Fruit fly (Drosophila melanogaster) whole organism, embryonic: ENCODE results near the gene SmE.
A peak's percentile ranks its signal among the peaks of the same experiment; 100 is the strongest.

ENCODE experiments used
- BEAF-32 ChIP-seq: fragments of 200-800 bp; sonication (Bioruptor generic); optimal IDR thresholded peaks from 3 replicates; lab custom pipeline; 2017; ENCODE audit warnings: missing biosample characterization, missing genetic modification characterization, mild to moderate bottlenecking, moderate library complexity, missing genetic modification reagents
- C15 ChIP-seq: fragments of 200-800 bp; sonication (Bioruptor generic); IDR thresholded peaks from 3 replicates; pipeline ENCODE4 v1.3.6; 2022; ENCODE audit warnings: missing biosample characterization, missing genetic modification characterization
- CG10366 ChIP-seq: fragments of 200-800 bp; sonication (Bioruptor generic); IDR thresholded peaks from 2 replicates; pipeline ENCODE4 v1.3.6; 2022; ENCODE audit warnings: missing biosample characterization, missing genetic modification characterization
- CG10543 ChIP-seq: fragments of 200-800 bp; sonication (Bioruptor generic); optimal IDR thresholded peaks from 3 replicates; lab custom pipeline; 2017; ENCODE audit warnings: missing biosample characterization, mild to moderate bottlenecking, missing genetic modification characterization, moderate library complexity
- CG10565 ChIP-seq: fragments of 200-800 bp; sonication (Bioruptor generic); optimal IDR thresholded peaks from 3 replicates; lab custom pipeline; 2016; ENCODE audit warnings: missing biosample characterization, mild to moderate bottlenecking, missing genetic modification characterization
- CG13624 ChIP-seq: fragments of 200-800 bp; sonication (Bioruptor generic); optimal IDR thresholded peaks from 2 replicates; lab custom pipeline; 2016; ENCODE audit warnings: missing biosample characterization, missing genetic modification characterization
- CG15479 ChIP-seq: fragments of 200-800 bp; sonication (Bioruptor generic); optimal IDR thresholded peaks from 3 replicates; lab custom pipeline; 2019; ENCODE audit warnings: missing biosample characterization, mild to moderate bottlenecking, missing genetic modification characterization, moderate library complexity
- CG17802 ChIP-seq: fragments of 200-800 bp; sonication (Bioruptor generic); optimal IDR thresholded peaks from 2 replicates; lab custom pipeline; 2018; ENCODE audit warnings: missing biosample characterization, mild to moderate bottlenecking, missing genetic modification characterization, moderate library complexity
- CG1832 ChIP-seq: fragments of 200-800 bp; sonication (Bioruptor generic); optimal IDR thresholded peaks from 2 replicates; lab custom pipeline; 2017; ENCODE audit warnings: missing biosample characterization, mild to moderate bottlenecking, missing genetic modification characterization, inconsistent platforms
- CG31365 ChIP-seq: fragments of 200-800 bp; sonication (Bioruptor generic); optimal IDR thresholded peaks from 2 replicates; lab custom pipeline; 2018; ENCODE audit warnings: missing biosample characterization, mild to moderate bottlenecking, missing genetic modification characterization
- CG31441 ChIP-seq: fragments of 200-800 bp; sonication (Bioruptor generic); IDR thresholded peaks from 2 replicates; pipeline ENCODE4 v1.3.6; 2022; ENCODE audit warnings: missing biosample characterization, missing genetic modification characterization
- CG34376 ChIP-seq: fragments of 200-800 bp; sonication (Bioruptor generic); optimal IDR thresholded peaks from 2 replicates; lab custom pipeline; 2018; ENCODE audit warnings: missing biosample characterization, mild to moderate bottlenecking, missing genetic modification characterization
- CG3995 ChIP-seq: fragments of 200-800 bp; sonication (Bioruptor generic); optimal IDR thresholded peaks from 3 replicates; lab custom pipeline; 2016; ENCODE audit warnings: missing biosample characterization, missing genetic modification characterization
- CG7556 ChIP-seq: fragments of 200-800 bp; sonication (Bioruptor generic); optimal IDR thresholded peaks from 2 replicates; lab custom pipeline; 2017; ENCODE audit warnings: missing biosample characterization, mild to moderate bottlenecking, missing genetic modification characterization
- CG8478 ChIP-seq: fragments of >200 bp; optimal IDR thresholded peaks from 2 replicates; lab custom pipeline; 2018
- Hmr ChIP-seq: fragments of 200-800 bp; sonication (Bioruptor generic); optimal IDR thresholded peaks from 3 replicates; lab custom pipeline; 2017; ENCODE audit warnings: mild to moderate bottlenecking, missing biosample characterization, missing genetic modification reagents, missing genetic modification characterization
- Hr39 ChIP-seq: fragments of >200 bp; optimal IDR thresholded peaks from 2 replicates; lab custom pipeline; 2017
- MESR4 ChIP-seq: fragments of 200-800 bp; sonication (Bioruptor generic); optimal IDR thresholded peaks from 2 replicates; lab custom pipeline; 2018; ENCODE audit warnings: missing biosample characterization, mild to moderate bottlenecking, missing genetic modification characterization, moderate library complexity
- Optix ChIP-seq: fragments of 200-800 bp; sonication (Bioruptor generic); IDR thresholded peaks from 3 replicates; pipeline ENCODE4 v1.3.6; 2022; ENCODE audit warnings: missing biosample characterization, missing genetic modification characterization
- Rfx ChIP-seq: fragments of 200-800 bp; sonication (Bioruptor generic); IDR thresholded peaks from 2 replicates; pipeline ENCODE4 v1.3.6; 2022; ENCODE audit warnings: missing biosample characterization, missing genetic modification characterization
- Sox100B ChIP-seq: fragments of 200-800 bp; sonication (Bioruptor generic); optimal IDR thresholded peaks from 3 replicates; lab custom pipeline; 2018; ENCODE audit warnings: missing biosample characterization, mild to moderate bottlenecking, missing genetic modification characterization
- ato ChIP-seq: fragments of 200-800 bp; sonication (Bioruptor generic); IDR thresholded peaks from 2 replicates; pipeline ENCODE4 v1.3.6; 2022; ENCODE audit warnings: missing biosample characterization, missing genetic modification characterization; ENCODE audit not compliant: partially characterized antibody
- bsh ChIP-seq, 2 experiments: fragments of 200-800 bp; sonication (Bioruptor generic); optimal IDR thresholded peaks; 2 replicates each; lab custom pipeline; 2017 to 2018; ENCODE audit warnings: mild to moderate bottlenecking in 2 of 2, missing biosample characterization in 2 of 2, missing genetic modification characterization in 2 of 2, moderate library complexity in 1 of 2
- croc ChIP-seq: fragments of 200-800 bp; sonication (Bioruptor generic); conservative IDR thresholded peaks from 3 replicates; pipeline ENCODE4 v1.3.6; 2022; ENCODE audit warnings: missing biosample characterization, missing genetic modification characterization
- crol ChIP-seq: fragments of 200-800 bp; sonication (Bioruptor generic); IDR thresholded peaks from 2 replicates; pipeline ENCODE4 v1.3.6; 2022; ENCODE audit warnings: missing biosample characterization, missing genetic modification characterization
- dm ChIP-seq: fragments of 200-800 bp; sonication (Bioruptor generic); optimal IDR thresholded peaks from 3 replicates; lab custom pipeline; 2016; ENCODE audit warnings: missing biosample characterization, missing genetic modification characterization
- dmrt11E ChIP-seq: fragments of 200-800 bp; sonication (Bioruptor generic); optimal IDR thresholded peaks from 3 replicates; lab custom pipeline; 2018; ENCODE audit warnings: missing biosample characterization, mild to moderate bottlenecking, missing genetic modification characterization, moderate library complexity
- ems ChIP-seq: fragments of 200-800 bp; sonication (Bioruptor generic); optimal IDR thresholded peaks from 3 replicates; lab custom pipeline; 2016; ENCODE audit warnings: missing biosample characterization, missing genetic modification characterization
- ewg ChIP-seq: fragments of 200-800 bp; sonication (Bioruptor generic); optimal IDR thresholded peaks from 3 replicates; lab custom pipeline; 2017; ENCODE audit warnings: mild to moderate bottlenecking, missing biosample characterization, missing genetic modification reagents, missing genetic modification characterization
- gcm ChIP-seq: fragments of 200-800 bp; sonication (Bioruptor generic); optimal IDR thresholded peaks from 2 replicates; lab custom pipeline; 2019; ENCODE audit warnings: missing biosample characterization, mild to moderate bottlenecking, missing genetic modification characterization, moderate library complexity
- gro ChIP-seq: fragments of 200-800 bp; sonication (Bioruptor generic); optimal IDR thresholded peaks from 2 replicates; lab custom pipeline; 2016; ENCODE audit warnings: missing biosample characterization, missing genetic modification characterization
- inv ChIP-seq: fragments of 200-800 bp; sonication (Bioruptor generic); IDR thresholded peaks from 2 replicates; pipeline ENCODE4 v1.3.6; 2022; ENCODE audit warnings: missing biosample characterization, missing genetic modification characterization; ENCODE audit not compliant: partially characterized antibody
- kah ChIP-seq: fragments of 200-800 bp; sonication (Bioruptor generic); optimal IDR thresholded peaks from 2 replicates; lab custom pipeline; 2018; ENCODE audit warnings: missing biosample characterization, mild to moderate bottlenecking, missing genetic modification characterization
- lab ChIP-seq: fragments of 200-800 bp; sonication (Bioruptor generic); optimal IDR thresholded peaks from 3 replicates; lab custom pipeline; 2017; ENCODE audit warnings: missing biosample characterization, missing genetic modification characterization, mild to moderate bottlenecking, moderate library complexity, missing genetic modification reagents
- lola ChIP-seq, 3 experiments: fragments of >200 bp in 2 of 3; fragments of 200-800 bp in 1 of 3; sonication (Bioruptor generic) in 1 of 3; optimal IDR thresholded peaks; 2 replicates each; lab custom pipeline; 2017 to 2019; ENCODE audit warnings: missing biosample characterization in 3 of 3, missing genetic modification characterization in 3 of 3, mild to moderate bottlenecking in 1 of 3, moderate library complexity in 1 of 3
- lov ChIP-seq, 2 experiments: fragments of 200-800 bp in 1 of 2; fragments of >200 bp in 1 of 2; sonication (Bioruptor generic) in 1 of 2; IDR thresholded peaks in 1 of 2; optimal IDR thresholded peaks in 1 of 2; 2 replicates in 1 of 2; 3 replicates in 1 of 2; pipeline versions ENCODE4 v1.3.6 to Lab custom; 2017 to 2022; ENCODE audit warnings: missing biosample characterization in 1 of 2, missing genetic modification characterization in 1 of 2
- nerfin-1 ChIP-seq: fragments of 200-800 bp; sonication (Bioruptor generic); optimal IDR thresholded peaks from 3 replicates; lab custom pipeline; 2019; ENCODE audit warnings: missing biosample characterization, mild to moderate bottlenecking, missing genetic modification characterization, moderate library complexity
- pfk ChIP-seq: fragments of 200-800 bp; sonication (Bioruptor generic); optimal IDR thresholded peaks from 2 replicates; lab custom pipeline; 2018; ENCODE audit warnings: missing biosample characterization, mild to moderate bottlenecking, missing genetic modification characterization, moderate library complexity
- pho ChIP-seq: fragments of 200-800 bp; sonication (Bioruptor generic); optimal IDR thresholded peaks from 2 replicates; lab custom pipeline; 2016; ENCODE audit warnings: missing biosample characterization, missing genetic modification characterization
- row ChIP-seq: fragments of 200-800 bp; sonication (Bioruptor generic); IDR thresholded peaks from 3 replicates; pipeline ENCODE4 v1.3.6; 2022; ENCODE audit warnings: missing biosample characterization, missing genetic modification characterization
- sc ChIP-seq, 3 experiments: fragments of >200 bp in 2 of 3; fragments of 200-800 bp in 1 of 3; sonication (Bioruptor generic) in 1 of 3; optimal IDR thresholded peaks; 2 replicates in 2 of 3; 3 replicates in 1 of 3; lab custom pipeline; 2017; ENCODE audit warnings: mild to moderate bottlenecking in 1 of 3, missing biosample characterization in 1 of 3, missing genetic modification characterization in 1 of 3, missing genetic modification reagents in 1 of 3
- sd ChIP-seq: fragments of 200-800 bp; sonication (Bioruptor generic); optimal IDR thresholded peaks from 3 replicates; lab custom pipeline; 2018; ENCODE audit warnings: missing biosample characterization, mild to moderate bottlenecking, missing genetic modification characterization, moderate library complexity
- sim ChIP-seq: fragments of 200-800 bp; sonication (Bioruptor generic); IDR thresholded peaks from 2 replicates; pipeline ENCODE4 v1.3.6; 2022; ENCODE audit warnings: missing biosample characterization, missing genetic modification characterization
- tgo ChIP-seq: fragments of 200-800 bp; sonication (Bioruptor generic); IDR thresholded peaks from 3 replicates; pipeline ENCODE4 v1.3.6; 2022; ENCODE audit warnings: missing biosample characterization, missing genetic modification characterization
- tin ChIP-seq: fragments of 200-800 bp; sonication (Bioruptor generic); optimal IDR thresholded peaks from 3 replicates; lab custom pipeline; 2016; ENCODE audit warnings: missing biosample characterization, missing genetic modification characterization
- unc-4 ChIP-seq: fragments of 200-800 bp; sonication (Bioruptor generic); IDR thresholded peaks from 2 replicates; pipeline ENCODE4 v1.3.6; 2022; ENCODE audit warnings: missing biosample characterization, missing genetic modification characterization; ENCODE audit not compliant: partially characterized antibody
- yki ChIP-seq: fragments of >200 bp; optimal IDR thresholded peaks from 3 replicates; lab custom pipeline; 2018
- zen2 ChIP-seq: fragments of 200-800 bp; sonication (Bioruptor generic); IDR thresholded peaks from 3 replicates; pipeline ENCODE4 v1.3.6; 2022; ENCODE audit warnings: missing biosample characterization, missing genetic modification characterization; ENCODE audit not compliant: partially characterized antibody

Gene SmE

dm6 chr2L:7932091-7932769 is 47.0 kb upstream of the SmE start (continued):
- TF ChIP-seq zen2 = no peak
- TF ChIP-seq ems (GFP tag; lab: Kevin White, UChicago) = no peak
- TF ChIP-seq tin (GFP tag; lab: Kevin White, UChicago) = peak; percentile 29
- peak; percentile 55 for TF ChIP-seq kah
- peak; percentile 61 for TF ChIP-seq CG10366 (GFP tag; lab: Robert Waterston, UW)
- no peak for TF ChIP-seq Optix (GFP tag; lab: Robert Waterston, UW)
- TF ChIP-seq Sox100B (GFP tag; lab: Kevin White, UChicago) = peak; percentile 55
- no peak for TF ChIP-seq crol (GFP tag; lab: Robert Waterston, UW)
- peak; percentile 42 for TF ChIP-seq sd (tag; lab: Kevin White, UChicago)
- peak; percentile 82 for TF ChIP-seq CG7556 (GFP tag; lab: Kevin White, UChicago)
- no peak for TF ChIP-seq CG10565 (GFP tag; lab: Kevin White, UChicago)
- TF ChIP-seq pho (GFP tag; lab: Kevin White, UChicago) = peak; percentile 42
- TF ChIP-seq unc-4 (GFP tag; lab: Robert Waterston, UW) = no peak
- no peak for TF ChIP-seq pfk (GFP tag; lab: Kevin White, UChicago)
- no peak for TF ChIP-seq CG8478 (lab: Kevin White, UChicago)
- TF ChIP-seq sim (GFP tag; lab: Robert Waterston, UW) = no peak
- TF ChIP-seq CG1832 (GFP tag; lab: Kevin White, UChicago) = no peak
- TF ChIP-seq Hr39 (lab: Kevin White, UChicago) = no peak
- TF ChIP-seq ato (GFP tag; lab: Robert Waterston, UW) = no peak
- TF ChIP-seq BEAF-32 = no peak
- TF ChIP-seq inv = no peak
- peak; percentile 83 for TF ChIP-seq Hmr
- peak; percentile 80 for TF ChIP-seq CG10543 (GFP tag; lab: Kevin White, UChicago)
- TF ChIP-seq sc (optimal IDR thresholded peaks at IDR 0.05; lab: Kevin White, UChicago) = no peak
- no peak for TF ChIP-seq sc (GFP tag; optimal IDR thresholded peaks at IDR 0.05; lab: Kevin White, UChicago)
- TF ChIP-seq CG31441 (GFP tag; lab: Robert Waterston, UW) = peak; percentile 84
- peak; percentile 89 for TF ChIP-seq Rfx (GFP tag; lab: Robert Waterston, UW)
- no peak for TF ChIP-seq CG31365 (tag; lab: Kevin White, UChicago)
- TF ChIP-seq yki = no peak
- TF ChIP-seq lab (GFP tag; lab: Kevin White, UChicago) = peak; percentile 94
- no peak for TF ChIP-seq lola (GFP tag; optimal IDR thresholded peaks at IDR 0.05; lab: Kevin White, UChicago)
- no peak for TF ChIP-seq gcm (GFP tag; lab: Kevin White, UChicago)
- 0 out of 3 replicates have a peak, but pooled peaks have one; percentile 33 for TF ChIP-seq C15 (GFP tag; lab: Robert Waterston, UW)
- peak; percentile 83 for TF ChIP-seq row
- peak; percentile 42 for TF ChIP-seq CG13624 (GFP tag; lab: Kevin White, UChicago)
- no peak for TF ChIP-seq lov (optimal IDR thresholded peaks at IDR 0.05; lab: Kevin White, UChicago)
- no peak for TF ChIP-seq lov (GFP tag; IDR thresholded peaks at IDR 0.05; lab: Robert Waterston, UW)
- TF ChIP-seq CG17802 (tag; lab: Kevin White, UChicago) = peak; percentile 44
- no peak for TF ChIP-seq CG15479 (GFP tag; lab: Kevin White, UChicago)
- peak; percentile 21 for TF ChIP-seq ewg (GFP tag; lab: Kevin White, UChicago)
- TF ChIP-seq gro (GFP tag; lab: Kevin White, UChicago) = no peak
- TF ChIP-seq MESR4 (GFP tag; lab: Kevin White, UChicago) = no peak
- peak; percentile 40 for TF ChIP-seq CG34376 (GFP tag; lab: Kevin White, UChicago)
- TF ChIP-seq dmrt11E (tag; lab: Kevin White, UChicago) = no peak
- TF ChIP-seq nerfin-1 (tag; lab: Kevin White, UChicago) = peak; percentile 67
- TF ChIP-seq dm = no peak
- TF ChIP-seq bsh (GFP tag; optimal IDR thresholded peaks at IDR 0.05; lab: Kevin White, UChicago) = peak in 1 of 2 experiments; percentile 48
- peak; percentile 79 for TF ChIP-seq tgo (GFP tag; lab: Robert Waterston, UW)
- peak; percentile 29; the same call in 1 of the 3 replicates for TF ChIP-seq croc (GFP tag; lab: Robert Waterston, UW)
- peak; percentile 29 for TF ChIP-seq CG3995 (GFP tag; lab: Kevin White, UChicago)
